Worm (Caenorhabditis elegans) whole organism, L1 larva: Measurements from ENCODE around the gene golg-2.

Experiments used
- C34B4.2 ChIP-seq: sonication (generic microtip); optimal IDR thresholded peaks from 2 replicates; lab custom pipeline; 2017; ENCODE audit warnings: mild to moderate bottlenecking, missing genetic modification characterization, missing compliant biosample characterization
- F16B12.6 ChIP-seq: fragments of 150-350 bp; optimal IDR thresholded peaks from 2 replicates; lab custom pipeline; 2014; ENCODE audit warnings: missing biosample characterization, missing genetic modification characterization
- ceh-8 ChIP-seq: fragments of 200-800 bp; sonication (Bioruptor generic); optimal IDR thresholded peaks from 2 replicates; lab custom pipeline; 2018; ENCODE audit warnings: mild to moderate bottlenecking, missing genetic modification characterization, moderate library complexity, missing compliant biosample characterization
- ceh-88 ChIP-seq: fragments of 200-800 bp; sonication (Bioruptor generic); IDR thresholded peaks from 2 replicates; pipeline ENCODE4 v1.3.6; 2022; ENCODE audit warnings: missing genetic modification characterization, missing compliant biosample characterization
- dsc-1 ChIP-seq: sonication (generic microtip); optimal IDR thresholded peaks from 2 replicates; lab custom pipeline; 2016; ENCODE audit warnings: mild to moderate bottlenecking, missing genetic modification characterization, missing compliant biosample characterization
- efl-1 ChIP-seq, 4 experiments: fragments of 150-350 bp; optimal IDR thresholded peaks in 3 of 4; peaks in 1 of 4; 1 replicate in 1 of 4; 2 replicates in 3 of 4; lab custom pipeline; 2014; ENCODE audit warnings: missing biosample characterization in 2 of 4, missing genetic modification characterization in 2 of 4, missing genetic modification reagents in 2 of 4
- egl-13 ChIP-seq: sonication (generic microtip); optimal IDR thresholded peaks from 2 replicates; lab custom pipeline; 2016; ENCODE audit warnings: missing genotype, missing genetic modification reagents, missing genetic modification characterization, missing compliant biosample characterization
- elt-3 ChIP-seq, 6 experiments: fragments of 150-350 bp in 1 of 6; sonication (generic microtip); optimal IDR thresholded peaks; 2 replicates each; lab custom pipeline; 2017 to 2018; ENCODE audit warnings: missing biosample characterization in 6 of 6, missing genetic modification characterization in 6 of 6, inconsistent platforms in 1 of 6
- ets-5 ChIP-seq: fragments of 200-800 bp; sonication (Bioruptor generic); IDR thresholded peaks from 2 replicates; pipeline ENCODE4 v1.3.6; 2022; ENCODE audit warnings: missing genetic modification characterization, missing compliant biosample characterization
- fkh-4 ChIP-seq: sonication (generic microtip); optimal IDR thresholded peaks from 2 replicates; lab custom pipeline; 2016; ENCODE audit warnings: missing compliant biosample characterization, missing genetic modification characterization, borderline replicate concordance
- fos-1 ChIP-seq: fragments of 150-350 bp; optimal IDR thresholded peaks from 2 replicates; lab custom pipeline; 2014; ENCODE audit warnings: missing biosample characterization, missing genetic modification characterization
- grh-1 ChIP-seq: fragments of 200-800 bp; sonication (Bioruptor generic); IDR thresholded peaks from 2 replicates; pipeline ENCODE4 v1.3.6; 2022; ENCODE audit warnings: missing genetic modification reagents, missing genetic modification characterization, missing compliant biosample characterization
- hlh-4 ChIP-seq: sonication (generic microtip); optimal IDR thresholded peaks from 2 replicates; lab custom pipeline; 2016; ENCODE audit warnings: mild to moderate bottlenecking, missing genetic modification characterization, missing compliant biosample characterization
- hpl-2 ChIP-seq: fragments of 150-350 bp; optimal IDR thresholded peaks from 2 replicates; lab custom pipeline; 2014; ENCODE audit warnings: missing biosample characterization, missing genetic modification reagents, missing genetic modification characterization
- irx-1 ChIP-seq: sonication (generic microtip); optimal IDR thresholded peaks from 2 replicates; lab custom pipeline; 2016; ENCODE audit warnings: missing genetic modification characterization, missing compliant biosample characterization
- isw-1 ChIP-seq: fragments of 200-800 bp; sonication (Bioruptor generic); IDR thresholded peaks from 2 replicates; pipeline ENCODE4 v1.3.6; 2022; ENCODE audit warnings: missing genetic modification characterization, missing compliant biosample characterization
- lin-13 ChIP-seq: fragments of 150-350 bp; optimal IDR thresholded peaks from 2 replicates; lab custom pipeline; 2014; ENCODE audit warnings: missing biosample characterization, missing genetic modification reagents, missing genetic modification characterization
- lin-14 ChIP-seq: fragments of 200-800 bp; sonication (Bioruptor generic); optimal IDR thresholded peaks from 2 replicates; lab custom pipeline; 2018; ENCODE audit warnings: mild to moderate bottlenecking, missing genetic modification characterization, moderate library complexity, missing compliant biosample characterization
- lin-39 ChIP-seq: fragments of 150-350 bp; optimal IDR thresholded peaks from 2 replicates; lab custom pipeline; 2014; ENCODE audit warnings: missing biosample characterization, missing genetic modification reagents, missing genetic modification characterization
- lsy-2 ChIP-seq, 2 experiments: fragments of 150-350 bp; optimal IDR thresholded peaks; 2 replicates each; lab custom pipeline; 2014; ENCODE audit warnings: missing biosample characterization in 2 of 2, missing genetic modification characterization in 2 of 2
- mef-2 ChIP-seq: fragments of 150-350 bp; optimal IDR thresholded peaks from 2 replicates; lab custom pipeline; 2014; ENCODE audit warnings: missing biosample characterization, missing genetic modification characterization
- mep-1 ChIP-seq: fragments of 150-350 bp; optimal IDR thresholded peaks from 2 replicates; lab custom pipeline; 2014; ENCODE audit warnings: missing biosample characterization, missing genetic modification characterization
- nhr-11 ChIP-seq: fragments of 150-350 bp; optimal IDR thresholded peaks from 2 replicates; lab custom pipeline; 2014; ENCODE audit warnings: missing biosample characterization, missing genetic modification characterization
- nhr-19 ChIP-seq: fragments of 200-800 bp; sonication (Bioruptor generic); conservative IDR thresholded peaks from 2 replicates; pipeline ENCODE4 v1.3.6; 2022; ENCODE audit warnings: missing genetic modification characterization, missing compliant biosample characterization
- nhr-237 ChIP-seq: fragments of 150-350 bp; optimal IDR thresholded peaks from 2 replicates; lab custom pipeline; 2014; ENCODE audit warnings: missing biosample characterization, missing genetic modification characterization
- nhr-47 ChIP-seq: sonication (generic microtip); optimal IDR thresholded peaks from 2 replicates; lab custom pipeline; 2016; ENCODE audit warnings: mild to moderate bottlenecking, missing genetic modification characterization, moderate library complexity, missing compliant biosample characterization
- nhr-77 ChIP-seq: fragments of 150-350 bp; optimal IDR thresholded peaks from 2 replicates; lab custom pipeline; 2014; ENCODE audit warnings: missing biosample characterization, missing genetic modification characterization
- pax-3 ChIP-seq: fragments of 200-800 bp; sonication (Bioruptor generic); optimal IDR thresholded peaks from 2 replicates; lab custom pipeline; 2018; ENCODE audit warnings: mild to moderate bottlenecking, missing genetic modification characterization, moderate library complexity, missing compliant biosample characterization
- pqm-1 ChIP-seq: sonication (generic microtip); optimal IDR thresholded peaks from 3 replicates; lab custom pipeline; 2017; ENCODE audit warnings: missing biosample characterization, missing genetic modification characterization
- rnt-1 ChIP-seq: sonication (generic microtip); optimal IDR thresholded peaks from 2 replicates; lab custom pipeline; 2016; ENCODE audit warnings: mild to moderate bottlenecking, missing genetic modification characterization, moderate library complexity, missing compliant biosample characterization
- snpc-4 ChIP-seq: fragments of 150-350 bp; optimal IDR thresholded peaks from 2 replicates; lab custom pipeline; 2014; ENCODE audit warnings: missing biosample characterization, missing genetic modification characterization
- sptf-1 ChIP-seq: fragments of 150-350 bp; optimal IDR thresholded peaks from 2 replicates; lab custom pipeline; 2014; ENCODE audit warnings: missing biosample characterization, missing genetic modification characterization
- sup-37 ChIP-seq: fragments of 200-800 bp; sonication (Bioruptor generic); optimal IDR thresholded peaks from 2 replicates; lab custom pipeline; 2018; ENCODE audit warnings: mild to moderate bottlenecking, missing genetic modification characterization, missing compliant biosample characterization
- swsn-7 ChIP-seq: sonication (generic microtip); optimal IDR thresholded peaks from 2 replicates; lab custom pipeline; 2016; ENCODE audit warnings: missing genetic modification characterization, missing compliant biosample characterization
- tlp-1 ChIP-seq: fragments of 150-350 bp; optimal IDR thresholded peaks from 2 replicates; lab custom pipeline; 2014; ENCODE audit warnings: missing biosample characterization, missing genetic modification characterization
- unc-130 ChIP-seq: fragments of 150-350 bp; optimal IDR thresholded peaks from 2 replicates; lab custom pipeline; 2017; ENCODE audit warnings: missing biosample characterization, missing genetic modification characterization, inconsistent platforms
- unc-86 ChIP-seq: sonication (generic microtip); optimal IDR thresholded peaks from 2 replicates; lab custom pipeline; 2016; ENCODE audit warnings: missing genetic modification characterization, missing compliant biosample characterization
- unc-98 ChIP-seq: fragments of 200-800 bp; sonication (Bioruptor generic); IDR thresholded peaks from 2 replicates; pipeline ENCODE4 v1.3.6; 2022; ENCODE audit warnings: missing genetic modification characterization, missing compliant biosample characterization
- vab-15 ChIP-seq: sonication (generic microtip); optimal IDR thresholded peaks from 2 replicates; lab custom pipeline; 2017; ENCODE audit warnings: missing genotype, mild to moderate bottlenecking, missing genetic modification characterization, missing compliant biosample characterization
- xbp-1 ChIP-seq: sonication (generic microtip); optimal IDR thresholded peaks from 2 replicates; lab custom pipeline; 2016; ENCODE audit warnings: missing genetic modification characterization, missing compliant biosample characterization
- zag-1 ChIP-seq: fragments of 150-350 bp; optimal IDR thresholded peaks from 2 replicates; lab custom pipeline; 2014; ENCODE audit warnings: missing biosample characterization, missing genetic modification characterization
- ztf-11 ChIP-seq, 2 experiments: sonication (generic microtip); optimal IDR thresholded peaks; 2 replicates each; lab custom pipeline; 2016 to 2017; ENCODE audit warnings: missing genetic modification characterization in 2 of 2, missing biosample characterization in 1 of 2, missing compliant biosample characterization in 1 of 2

golg-2 gene

DNA sequence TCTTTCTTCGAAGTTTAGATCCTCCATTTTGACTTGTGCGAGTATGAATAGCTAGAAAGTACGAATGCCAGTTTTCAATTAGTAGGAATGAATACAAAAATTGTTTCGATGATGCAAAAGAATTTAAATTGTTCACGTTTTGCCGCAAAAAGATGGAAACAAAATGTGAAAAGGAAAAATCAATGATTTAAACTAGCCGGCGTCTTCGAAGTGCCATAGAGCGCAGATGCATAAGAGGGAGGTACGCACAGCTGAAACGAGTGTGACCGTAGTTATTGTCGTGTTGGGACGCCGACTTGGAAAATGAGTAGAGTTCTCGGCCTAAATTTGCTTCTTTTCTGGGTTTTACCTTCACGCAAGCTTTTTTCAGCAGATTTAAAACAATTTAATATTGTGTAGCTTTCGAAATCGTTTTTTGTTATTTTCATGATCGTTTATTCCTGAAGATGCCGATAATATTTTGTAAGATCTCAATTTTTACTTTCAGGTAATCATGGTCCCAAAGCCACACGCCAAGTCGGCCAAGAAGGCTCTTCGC lies 15.3 kb upstream of the golg-2 start, which contains the start of the genes ify-1 and rpl-22 (continued):
- peak; percentile 93 for TF ChIP-seq swsn-7 (tag; lab: Kevin White, UChicago)
- no peak for TF ChIP-seq unc-98
- TF ChIP-seq sptf-1 (tag; lab: Kevin White, UChicago): no peak
- peak; percentile 86 for TF ChIP-seq fos-1 (tag; lab: Kevin White, UChicago)
- peak; percentile 82 for TF ChIP-seq lin-39 (tag; lab: Kevin White, UChicago)
- TF ChIP-seq mef-2 (tag; lab: Kevin White, UChicago): peak; percentile 17
- TF ChIP-seq lin-13 (GFP tag; lab: Kevin White, UChicago): peak; percentile 93
- TF ChIP-seq dsc-1 (tag; lab: Kevin White, UChicago): peak; percentile 89
- TF ChIP-seq ets-5 (GFP tag; lab: Robert Waterston, UW): no peak
- TF ChIP-seq pqm-1 (tag; lab: Kevin White, UChicago): no peak
- TF ChIP-seq isw-1: peak; percentile 93
- peak; percentile 92 for TF ChIP-seq grh-1 (GFP tag; lab: Robert Waterston, UW)
- peak; percentile 83 for TF ChIP-seq ceh-8
- TF ChIP-seq hpl-2: peak; percentile 75
- TF ChIP-seq pax-3 (tag; lab: Kevin White, UChicago): peak; percentile 81
- TF ChIP-seq F16B12.6 (tag; lab: Kevin White, UChicago): peak; percentile 75
- peak; percentile 93 for TF ChIP-seq xbp-1 (tag; lab: Kevin White, UChicago)
- peak; percentile 93 for TF ChIP-seq snpc-4 (tag; lab: Kevin White, UChicago)
- TF ChIP-seq C34B4.2 (tag; lab: Kevin White, UChicago): no peak
- peak; percentile 77 for TF ChIP-seq nhr-237
- TF ChIP-seq nhr-47 (tag; lab: Kevin White, UChicago): peak; percentile 94
- TF ChIP-seq tlp-1 (tag; lab: Kevin White, UChicago): no peak
- TF ChIP-seq unc-86 (tag; lab: Kevin White, UChicago): peak; percentile 88
- TF ChIP-seq fkh-4 (tag; lab: Kevin White, UChicago): peak; percentile 54
- peak; percentile 92 for TF ChIP-seq lin-14 (GFP tag; lab: Kevin White, UChicago)
- TF ChIP-seq egl-13: peak; percentile 69
- TF ChIP-seq nhr-77 (tag; lab: Kevin White, UChicago): peak; percentile 95
- TF ChIP-seq unc-130 (tag; lab: Kevin White, UChicago): peak; percentile 99
- peak; percentile 90 for TF ChIP-seq vab-15
- no peak for TF ChIP-seq hlh-4 (tag; lab: Kevin White, UChicago)
- peak; percentile 51 for TF ChIP-seq sup-37 (GFP tag; lab: Kevin White, UChicago)
- peak in 1 of 2 experiments; percentile 78 for TF ChIP-seq ztf-11 (tag; optimal IDR thresholded peaks at IDR 0.05; lab: Kevin White, UChicago)
- TF ChIP-seq lsy-2 (tag; optimal IDR thresholded peaks at IDR 0.05; lab: Kevin White, UChicago): peak; percentile 99 to 100
- peak; percentile 96 for TF ChIP-seq rnt-1 (tag; lab: Kevin White, UChicago)
- peak; percentile 72 for TF ChIP-seq nhr-11
- TF ChIP-seq ceh-88 (GFP tag; lab: Robert Waterston, UW): peak; percentile 82
- peak; percentile 5 to 98 (median 78) for TF ChIP-seq elt-3 (tag; optimal IDR thresholded peaks at IDR 0.05; lab: Kevin White, UChicago)
- TF ChIP-seq irx-1 (tag; lab: Kevin White, UChicago): peak; percentile 85
- TF ChIP-seq nhr-19 (GFP tag; lab: Robert Waterston, UW): peak; percentile 93
- TF ChIP-seq zag-1 (tag; lab: Kevin White, UChicago): peak; percentile 17
- peak; percentile 95 for TF ChIP-seq mep-1 (tag; lab: Kevin White, UChicago)

DNA sequence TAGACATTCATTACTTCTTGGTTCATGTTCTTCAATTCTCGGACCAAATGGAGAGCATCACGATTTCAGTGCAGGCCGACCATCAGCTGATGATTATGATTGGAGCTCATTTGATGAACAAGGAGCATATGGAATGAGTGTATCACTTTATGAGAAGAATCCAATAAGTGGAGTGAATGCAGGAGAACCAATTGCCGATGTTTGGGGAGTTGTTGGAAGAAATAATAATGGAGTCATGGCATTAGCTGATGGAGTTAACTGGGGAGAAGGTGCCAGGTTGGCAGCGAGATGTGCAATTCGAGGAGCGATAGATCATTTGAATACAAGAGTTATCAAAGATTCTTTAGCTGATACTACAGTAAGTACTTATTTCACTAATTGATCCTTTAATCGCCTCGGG lies 10.9 kb upstream of the golg-2 start:
- TF ChIP-seq efl-1 (optimal IDR thresholded peaks at IDR 0.05; lab: Kevin White, UChicago): no peak
- TF ChIP-seq efl-1 (GFP tag; optimal IDR thresholded peaks at IDR 0.05 in 1 of 2; lab: Kevin White, UChicago): peak in 1 of 2 experiments; percentile 93
- no peak for TF ChIP-seq nhr-19 (GFP tag; lab: Robert Waterston, UW)
- TF ChIP-seq, all 84 proteins: peak for 1
